Worm (Caenorhabditis elegans) whole organism, early embryonic: ENCODE measurements around the gene cyn-16.

Experiments
- F13C5.2 ChIP-seq: sonication (generic microtip); optimal IDR thresholded peaks from 2 replicates; lab custom pipeline; 2017; ENCODE audit warnings: mild to moderate bottlenecking, missing genetic modification characterization, inconsistent platforms, missing compliant biosample characterization
- aly-1 ChIP-seq: sonication (generic microtip); optimal IDR thresholded peaks from 2 replicates; lab custom pipeline; 2016; ENCODE audit warnings: missing genetic modification characterization, missing compliant biosample characterization
- ama-1 ChIP-seq: fragments of 150-350 bp; optimal IDR thresholded peaks from 2 replicates; lab custom pipeline; 2014
- ets-7 ChIP-seq: sonication (generic microtip); optimal IDR thresholded peaks from 2 replicates; lab custom pipeline; 2016; ENCODE audit warnings: missing genotype, missing genetic modification characterization, missing compliant biosample characterization
- flt-1 ChIP-seq: fragments of 200-800 bp; sonication (Bioruptor generic); IDR thresholded peaks from 2 replicates; pipeline ENCODE4 v1.3.6; 2022; ENCODE audit warnings: missing genetic modification characterization, missing compliant biosample characterization
- scrt-1 ChIP-seq: fragments of 200-800 bp; sonication (Bioruptor generic); IDR thresholded peaks from 2 replicates; pipeline ENCODE4 v1.3.6; 2022; ENCODE audit warnings: missing genetic modification characterization, missing compliant biosample characterization

DNA sequence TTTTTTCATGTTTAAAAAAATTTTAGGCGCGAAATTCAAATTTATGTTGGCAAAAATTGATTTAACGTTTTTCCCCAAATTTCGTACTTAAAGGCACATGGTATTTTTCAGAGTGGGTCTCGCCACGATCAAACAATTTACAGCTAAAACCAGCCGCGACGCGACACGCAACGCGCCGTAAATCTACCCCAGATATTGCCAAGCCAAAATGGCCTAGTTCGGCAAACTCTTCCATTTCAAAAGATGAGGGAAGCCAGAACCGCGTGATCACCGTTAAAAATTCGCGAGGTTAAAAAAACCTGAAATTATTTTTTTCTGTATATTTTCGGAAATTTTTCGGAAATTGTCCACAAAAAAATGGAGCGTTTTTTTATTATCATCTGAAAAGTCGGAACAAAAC, 23.3 kb upstream of the cyn-16 start:
- TF ChIP-seq ama-1 (lab: Kevin White, UChicago) = no peak
- no peak for TF ChIP-seq F13C5.2 (tag; lab: Kevin White, UChicago)
- TF ChIP-seq flt-1 = no peak
- no peak for TF ChIP-seq ets-7 (tag; lab: Kevin White, UChicago)
- TF ChIP-seq aly-1 (tag; lab: Kevin White, UChicago) = no peak
- no peak for TF ChIP-seq scrt-1 (GFP tag; lab: Robert Waterston, UW)
